Fruit fly (Drosophila melanogaster): Measurements from ENCODE around the gene ATP8B.

- TF ChIP-seq cic (GFP tag; optimal IDR thresholded peaks at IDR 0.05) (no peak), Crg-1 (GFP tag; optimal IDR thresholded peaks at IDR 0.05) (no peak), CG14711 (tag; optimal IDR thresholded peaks at IDR 0.05) (no peak), CG33017 (tag; optimal IDR thresholded peaks at IDR 0.05) (no peak), kay (GFP tag; ENCODE audit: borderline replicate concordance) (no peak), cnc (optimal IDR thresholded peaks at IDR 0.05) (no peak), Mnt (GFP tag; optimal IDR thresholded peaks at IDR 0.05) (no peak), CG1620 (GFP tag; optimal IDR thresholded peaks at IDR 0.05) (no peak), CG11617 (GFP tag; optimal IDR thresholded peaks at IDR 0.05) (no peak), toe (GFP tag; optimal IDR thresholded peaks at IDR 0.05) (no peak), CG7101 (tag; optimal IDR thresholded peaks at IDR 0.05) (no peak)
Observed at dm6 chr3R:12062844-12063243, 27.6 kb downstream of the ATP8B start, which contains the start of gene CG14740.

Data from whole organism, adult.